Worm (Caenorhabditis elegans): ENCODE measurements around the gene cdf-1.

DNA sequence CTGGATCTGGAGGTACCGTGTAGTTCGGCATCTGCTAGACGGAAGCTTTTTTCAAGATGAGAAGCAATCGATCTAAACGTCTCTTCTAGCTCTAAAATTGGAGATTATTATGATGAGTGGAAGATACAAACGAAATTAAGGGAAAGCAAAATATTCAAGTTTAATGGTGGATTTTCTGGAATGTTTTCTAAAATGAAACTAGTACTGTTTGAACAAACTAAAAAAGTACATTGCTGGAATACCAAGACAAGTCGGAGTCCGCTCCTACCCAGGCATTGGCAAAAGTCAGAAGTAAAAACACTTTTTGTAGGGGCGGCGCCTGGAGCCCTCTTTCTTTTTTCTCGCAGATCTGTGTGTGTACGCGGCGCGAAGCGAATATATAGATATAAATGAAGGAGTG lies 20.2 kb downstream of the cdf-1 start, which contains the start of gene gar-1:
- no peak for TF ChIP-seq ref-1 (GFP tag; conservative IDR thresholded peaks at IDR 0.05)
- no peak for TF ChIP-seq flt-1 (GFP tag; IDR thresholded peaks at IDR 0.05)
- no peak for TF ChIP-seq klf-2 (GFP tag; conservative IDR thresholded peaks at IDR 0.05)
- TF ChIP-seq tab-1 (GFP tag; IDR thresholded peaks at IDR 0.05): no peak
- no peak for TF ChIP-seq T22C8.4 (GFP tag; IDR thresholded peaks at IDR 0.05)
- no peak for TF ChIP-seq ztf-29 (GFP tag; IDR thresholded peaks at IDR 0.05)
- TF ChIP-seq ztf-23 (GFP tag; IDR thresholded peaks at IDR 0.05): no peak
